Fruit fly (Drosophila melanogaster) whole organism, wandering third instar larva: ENCODE measurements around the gene Osi13.

ENCODE experiments used
- CrebA ChIP-seq: fragments of 200-800 bp; sonication (Bioruptor generic); optimal IDR thresholded peaks from 2 replicates; lab custom pipeline; 2016; ENCODE audit warnings: missing biosample characterization, mild to moderate bottlenecking, missing genetic modification characterization, borderline replicate concordance
- Dif ChIP-seq: fragments of 200-275, 200-300 bp; sonication (Bioruptor generic); optimal IDR thresholded peaks from 2 replicates; lab custom pipeline; 2018; ENCODE audit warnings: missing biosample characterization, missing genetic modification characterization; ENCODE audit not compliant: partially characterized antibody
- GATAd ChIP-seq: sonication (Bioruptor generic); optimal IDR thresholded peaks from 2 replicates; lab custom pipeline; 2016; ENCODE audit warnings: missing biosample characterization, missing genetic modification characterization
- br ChIP-seq: fragments of 200-800 bp; sonication (Bioruptor generic); optimal IDR thresholded peaks from 2 replicates; lab custom pipeline; 2016; ENCODE audit warnings: missing biosample characterization, missing genetic modification characterization
- brk ChIP-seq: fragments of 200-800 bp; sonication (Bioruptor generic); optimal IDR thresholded peaks from 2 replicates; lab custom pipeline; 2016; ENCODE audit warnings: missing biosample characterization, mild to moderate bottlenecking, missing genetic modification characterization
- dmrt93B ChIP-seq: fragments of 200-800 bp; sonication (Bioruptor generic); optimal IDR thresholded peaks from 2 replicates; lab custom pipeline; 2018; ENCODE audit warnings: missing biosample characterization, mild to moderate bottlenecking, missing genetic modification characterization
- psq ChIP-seq: fragments of 200-800 bp; sonication (Bioruptor generic); optimal IDR thresholded peaks from 3 replicates; lab custom pipeline; 2017; ENCODE audit warnings: missing biosample characterization, mild to moderate bottlenecking, missing genetic modification characterization, moderate library complexity

dm6 chr3R:6244035-6244434 is 47.5 kb upstream of the Osi13 start:
- TF ChIP-seq dmrt93B = no peak
- no peak for TF ChIP-seq GATAd (GFP tag; lab: Kevin White, UChicago)
- no peak for TF ChIP-seq br
- TF ChIP-seq brk (GFP tag; lab: Kevin White, UChicago) = no peak
- TF ChIP-seq Dif = no peak
- TF ChIP-seq CrebA = no peak
- TF ChIP-seq psq (GFP tag; lab: Kevin White, UChicago) = no peak
